Worm (Caenorhabditis elegans) whole organism, L4 larva: Measurements from ENCODE around the gene ncs-1.
A peak's percentile ranks its signal among the peaks of the same experiment; 100 is the strongest.

Source experiments
- D1046.2 ChIP-seq: fragments of 200-800 bp; sonication (Bioruptor generic); IDR thresholded peaks from 2 replicates; pipeline ENCODE4 v1.3.6; 2022; ENCODE audit warnings: missing genetic modification characterization, missing compliant biosample characterization
- F10B5.3 ChIP-seq: sonication (generic microtip); optimal IDR thresholded peaks from 2 replicates; lab custom pipeline; 2016; ENCODE audit warnings: mild to moderate bottlenecking, missing genetic modification characterization, missing compliant biosample characterization
- F26F4.8 ChIP-seq: fragments of 200-800 bp; sonication (Bioruptor generic); conservative IDR thresholded peaks from 2 replicates; pipeline ENCODE4 v1.3.6; 2022; ENCODE audit warnings: missing genetic modification characterization, missing compliant biosample characterization
- F37D6.2 ChIP-seq: sonication (generic microtip); optimal IDR thresholded peaks from 2 replicates; lab custom pipeline; 2016; ENCODE audit warnings: mild to moderate bottlenecking, missing genetic modification characterization, missing compliant biosample characterization
- F49E8.2 ChIP-seq: sonication (generic microtip); optimal IDR thresholded peaks from 2 replicates; lab custom pipeline; 2016; ENCODE audit warnings: missing compliant biosample characterization, mild to moderate bottlenecking, missing genetic modification characterization, borderline replicate concordance
- T20F7.1 ChIP-seq: fragments of 200-800 bp; sonication (Bioruptor generic); optimal IDR thresholded peaks from 2 replicates; lab custom pipeline; 2018; ENCODE audit warnings: mild to moderate bottlenecking, missing genetic modification characterization, missing compliant biosample characterization
- Y48G9A.11 ChIP-seq: fragments of 200-800 bp; sonication (Bioruptor generic); IDR thresholded peaks from 2 replicates; pipeline ENCODE4 v1.3.6; 2022; ENCODE audit warnings: missing genetic modification reagents, missing genetic modification characterization, missing compliant biosample characterization
- ama-1 ChIP-seq: fragments of 150-350 bp; optimal IDR thresholded peaks from 2 replicates; lab custom pipeline; 2014; ENCODE audit warnings: inconsistent platforms, mixed read lengths
- attf-4 ChIP-seq: sonication (generic microtip); optimal IDR thresholded peaks from 3 replicates; lab custom pipeline; 2017; ENCODE audit warnings: missing biosample characterization, missing genetic modification characterization
- ceh-44 ChIP-seq: fragments of 200-800 bp; sonication (Bioruptor generic); IDR thresholded peaks from 2 replicates; pipeline ENCODE4 v1.3.6; 2022; ENCODE audit warnings: missing genetic modification reagents, missing genetic modification characterization, missing compliant biosample characterization
- ceh-62 ChIP-seq: sonication (generic microtip); optimal IDR thresholded peaks from 2 replicates; lab custom pipeline; 2017; ENCODE audit warnings: missing biosample characterization, missing genetic modification characterization
- ceh-82 ChIP-seq: sonication (generic microtip); optimal IDR thresholded peaks from 2 replicates; lab custom pipeline; 2017; ENCODE audit warnings: missing biosample characterization, missing genetic modification characterization
- cey-2 ChIP-seq: sonication (generic microtip); optimal IDR thresholded peaks from 3 replicates; lab custom pipeline; 2017; ENCODE audit warnings: missing genetic modification characterization, mild to moderate bottlenecking, missing compliant biosample characterization, antibody characterized with exemption, borderline replicate concordance; ENCODE audit not compliant: insufficient read depth
- daf-12 ChIP-seq: fragments of 150-350 bp; optimal IDR thresholded peaks from 2 replicates; lab custom pipeline; 2014; ENCODE audit warnings: missing biosample characterization, missing genetic modification reagents, missing genetic modification characterization
- dmd-8 ChIP-seq: fragments of 200-800 bp; sonication (Bioruptor generic); IDR thresholded peaks from 2 replicates; pipeline ENCODE4 v1.3.6; 2022; ENCODE audit warnings: missing genetic modification characterization, missing compliant biosample characterization
- dpl-1 ChIP-seq: fragments of 150-350 bp; optimal IDR thresholded peaks from 2 replicates; lab custom pipeline; 2014; ENCODE audit warnings: missing biosample characterization, missing genetic modification reagents, missing genetic modification characterization
- dve-1 ChIP-seq: sonication (generic microtip); optimal IDR thresholded peaks from 2 replicates; lab custom pipeline; 2017; ENCODE audit warnings: antibody characterized with exemption, mild to moderate bottlenecking, missing genetic modification characterization, missing compliant biosample characterization; ENCODE audit not compliant: insufficient read depth
- egl-43 ChIP-seq: fragments of 200-800 bp; sonication (Bioruptor generic); IDR thresholded peaks from 2 replicates; pipeline ENCODE4 v1.3.6; 2022; ENCODE audit warnings: missing genetic modification reagents, missing genetic modification characterization, missing compliant biosample characterization
- fkh-10 ChIP-seq: fragments of 150-350 bp; optimal IDR thresholded peaks from 2 replicates; lab custom pipeline; 2014; ENCODE audit warnings: missing biosample characterization, missing genetic modification reagents, missing genetic modification characterization
- fos-1 ChIP-seq: fragments of 150-350 bp; optimal IDR thresholded peaks from 2 replicates; lab custom pipeline; 2014; ENCODE audit warnings: missing biosample characterization, missing genetic modification characterization
- jun-1 ChIP-seq: fragments of 150-350 bp; optimal IDR thresholded peaks from 2 replicates; lab custom pipeline; 2014; ENCODE audit warnings: missing biosample characterization, missing genetic modification reagents, missing genetic modification characterization
- lim-7 ChIP-seq: fragments of 200-800 bp; sonication (Bioruptor generic); IDR thresholded peaks from 2 replicates; pipeline ENCODE4 v1.3.6; 2022; ENCODE audit warnings: missing genetic modification characterization, missing compliant biosample characterization
- lin-38 ChIP-seq: fragments of 200-800 bp; sonication (Bioruptor generic); IDR thresholded peaks from 2 replicates; pipeline ENCODE4 v1.3.6; 2022; ENCODE audit warnings: missing genetic modification reagents, missing genetic modification characterization, missing compliant biosample characterization
- lir-3 ChIP-seq: sonication (generic microtip); optimal IDR thresholded peaks from 2 replicates; lab custom pipeline; 2016; ENCODE audit warnings: mild to moderate bottlenecking, missing genetic modification characterization, missing compliant biosample characterization
- madf-5 ChIP-seq, 2 experiments: fragments of 200-800 bp; sonication (Bioruptor generic); IDR thresholded peaks; 2 replicates each; pipeline ENCODE4 v1.3.6; 2022; ENCODE audit warnings: missing compliant biosample characterization in 2 of 2, missing genetic modification characterization in 2 of 2
- mdl-1 ChIP-seq, 2 experiments: fragments of 150-350 bp in 1 of 2; sonication (generic microtip) in 1 of 2; optimal IDR thresholded peaks; 2 replicates each; lab custom pipeline; 2014 to 2017; ENCODE audit warnings: missing biosample characterization in 2 of 2, missing genetic modification characterization in 2 of 2
- mdt-29 ChIP-seq: fragments of 200-800 bp; sonication (Bioruptor generic); IDR thresholded peaks from 2 replicates; pipeline ENCODE4 v1.3.6; 2022; ENCODE audit warnings: missing genetic modification reagents, missing genetic modification characterization, missing compliant biosample characterization
- mep-1 ChIP-seq: fragments of 150-350 bp; sonication (generic microtip); optimal IDR thresholded peaks from 3 replicates; lab custom pipeline; 2014; ENCODE audit warnings: missing biosample characterization, missing genetic modification characterization
- mes-2 ChIP-seq: sonication (generic microtip); optimal IDR thresholded peaks from 2 replicates; lab custom pipeline; 2016; ENCODE audit warnings: missing genotype, mild to moderate bottlenecking, missing genetic modification characterization, missing compliant biosample characterization; ENCODE audit not compliant: poor library complexity, severe bottlenecking
- mxl-3 ChIP-seq: fragments of 200-800 bp; sonication (Bioruptor generic); optimal IDR thresholded peaks from 2 replicates; lab custom pipeline; 2018; ENCODE audit warnings: mild to moderate bottlenecking, missing genetic modification characterization, missing compliant biosample characterization
- nhr-10 ChIP-seq: fragments of 150-350 bp; optimal IDR thresholded peaks from 2 replicates; lab custom pipeline; 2014; ENCODE audit warnings: missing biosample characterization, missing genetic modification characterization
- nhr-102 ChIP-seq: sonication (generic microtip); optimal IDR thresholded peaks from 2 replicates; lab custom pipeline; 2016; ENCODE audit warnings: mild to moderate bottlenecking, missing genetic modification characterization, moderate library complexity, missing compliant biosample characterization
- nhr-111 ChIP-seq: fragments of 200-800 bp; sonication (Bioruptor generic); optimal IDR thresholded peaks from 2 replicates; lab custom pipeline; 2018; ENCODE audit warnings: mild to moderate bottlenecking, missing genetic modification characterization, missing compliant biosample characterization
- nhr-237 ChIP-seq: sonication (generic microtip); optimal IDR thresholded peaks from 2 replicates; lab custom pipeline; 2017; ENCODE audit warnings: missing biosample characterization, missing genetic modification characterization
- nhr-41 ChIP-seq: fragments of 200-800 bp; sonication (Bioruptor generic); IDR thresholded peaks from 2 replicates; pipeline ENCODE4 v1.3.6; 2022; ENCODE audit warnings: missing genetic modification reagents, missing genetic modification characterization, missing compliant biosample characterization
- nhr-42 ChIP-seq: fragments of 200-800 bp; sonication (Bioruptor generic); IDR thresholded peaks from 2 replicates; pipeline ENCODE4 v1.3.6; 2022; ENCODE audit warnings: missing genetic modification characterization, missing compliant biosample characterization
- nhr-48 ChIP-seq: sonication (generic microtip); optimal IDR thresholded peaks from 2 replicates; lab custom pipeline; 2016; ENCODE audit warnings: mild to moderate bottlenecking, missing genetic modification characterization, missing compliant biosample characterization
- nhr-77 ChIP-seq: fragments of 150-350 bp; optimal IDR thresholded peaks from 2 replicates; lab custom pipeline; 2014; ENCODE audit warnings: missing biosample characterization, missing genetic modification characterization
- saeg-2 ChIP-seq: fragments of 200-800 bp; sonication (Bioruptor generic); IDR thresholded peaks from 2 replicates; pipeline ENCODE4 v1.3.6; 2022; ENCODE audit warnings: missing genetic modification reagents, missing genetic modification characterization, missing compliant biosample characterization
- sdz-12 ChIP-seq: fragments of 200-800 bp; sonication (Bioruptor generic); optimal IDR thresholded peaks from 2 replicates; lab custom pipeline; 2018; ENCODE audit warnings: mild to moderate bottlenecking, missing genetic modification characterization, missing compliant biosample characterization
- set-16 ChIP-seq: fragments of 200-800 bp; sonication (Bioruptor generic); IDR thresholded peaks from 2 replicates; pipeline ENCODE4 v1.3.6; 2022; ENCODE audit warnings: missing genetic modification reagents, missing genetic modification characterization, missing compliant biosample characterization
- skn-1 ChIP-seq: fragments of 150-350 bp; optimal IDR thresholded peaks from 2 replicates; lab custom pipeline; 2014; ENCODE audit warnings: missing biosample characterization, missing genetic modification characterization
- spr-1 ChIP-seq: sonication (generic microtip); optimal IDR thresholded peaks from 2 replicates; lab custom pipeline; 2016; ENCODE audit warnings: mild to moderate bottlenecking, missing genetic modification characterization, missing compliant biosample characterization
- spr-3 ChIP-seq: fragments of 200-800 bp; sonication (Bioruptor generic); optimal IDR thresholded peaks from 2 replicates; lab custom pipeline; 2018; ENCODE audit warnings: mild to moderate bottlenecking, missing genetic modification characterization, missing compliant biosample characterization
- unc-39 ChIP-seq: sonication (generic microtip); optimal IDR thresholded peaks from 2 replicates; lab custom pipeline; 2017; ENCODE audit warnings: missing biosample characterization, missing genetic modification characterization
- unc-62 ChIP-seq, 3 experiments: fragments of 150-350 bp in 1 of 3; sonication (generic microtip); optimal IDR thresholded peaks in 2 of 3; peaks in 1 of 3; 1 replicate in 1 of 3; 2 replicates in 2 of 3; lab custom pipeline; 2014 to 2017; ENCODE audit warnings: missing biosample characterization in 3 of 3, missing genetic modification characterization in 3 of 3, missing genetic modification reagents in 3 of 3, missing genotype in 1 of 3
- zfp-3 ChIP-seq: fragments of 200-800 bp; sonication (Bioruptor generic); conservative IDR thresholded peaks from 2 replicates; pipeline ENCODE4 v1.3.6; 2022; ENCODE audit warnings: missing genetic modification reagents, missing genetic modification characterization, missing compliant biosample characterization
- zip-11 ChIP-seq: fragments of 200-800 bp; sonication (Bioruptor generic); IDR thresholded peaks from 2 replicates; pipeline ENCODE4 v1.3.6; 2022; ENCODE audit warnings: missing genetic modification characterization, missing compliant biosample characterization
- zip-2 ChIP-seq: fragments of 150-350 bp; optimal IDR thresholded peaks from 2 replicates; lab custom pipeline; 2014; ENCODE audit warnings: missing biosample characterization, missing genetic modification characterization

The ncs-1 gene

DNA sequence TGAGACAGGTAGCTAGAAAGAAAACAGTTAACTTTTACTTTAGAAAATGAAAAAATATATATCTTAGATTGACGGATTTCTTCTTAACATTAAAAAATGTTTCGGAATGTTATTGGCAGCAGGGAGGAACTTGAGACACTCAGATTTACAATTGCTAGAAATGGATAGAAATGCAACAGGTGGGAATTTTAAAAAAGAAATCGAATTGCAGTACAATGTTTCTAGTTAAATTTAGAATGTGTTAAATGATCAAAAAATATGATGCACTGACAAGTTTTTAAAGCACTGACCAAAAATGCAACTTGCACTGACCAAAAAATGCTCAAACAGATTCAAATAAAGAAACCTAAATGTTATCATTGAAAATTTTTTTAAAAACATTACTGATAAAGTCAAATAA lies 36.9 kb downstream of the ncs-1 start:
- TF ChIP-seq nhr-237 (tag; lab: Kevin White, UChicago) (no peak), unc-62 (GFP tag; optimal IDR thresholded peaks at IDR 0.05 in 1 of 2; lab: Kevin White, UChicago) (peak in 1 of 2 experiments; percentile 91), unc-62 (tag; optimal IDR thresholded peaks at IDR 0.05; lab: Kevin White, UChicago) (no peak)

DNA sequence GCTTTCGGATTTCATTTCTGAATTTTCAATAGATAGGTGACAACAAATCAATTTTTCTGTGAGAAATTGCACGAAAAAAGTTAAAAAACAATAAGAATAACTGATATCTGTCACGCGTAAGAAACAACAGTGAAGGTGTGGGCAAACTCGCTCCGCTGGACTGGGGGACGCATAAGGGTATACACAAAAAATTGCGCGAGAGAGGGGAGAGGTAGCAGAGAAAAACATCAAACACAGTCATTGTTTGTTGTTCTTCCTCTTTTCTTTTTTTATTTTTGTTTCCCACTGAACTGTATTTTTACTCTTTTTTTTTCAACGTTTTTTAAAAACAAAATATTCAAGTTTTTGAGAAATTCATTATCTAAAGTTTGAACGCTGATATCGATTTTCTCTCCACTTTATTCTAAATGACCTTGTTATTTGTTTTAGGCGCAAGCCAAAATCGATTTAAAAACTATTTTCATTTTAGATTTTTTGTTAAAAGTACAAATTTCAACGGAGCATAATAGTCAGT lies 38.5 kb downstream of the ncs-1 start, which contains the start of the genes pifk-1 and tbc-11:
Gene pifk-1 (minus strand): TSS at position 17 of the 514 bp plus-strand sequence.
Gene tbc-11 (plus strand): TSS at position 464 of the 514 bp plus-strand sequence.
- TF ChIP-seq nhr-48 (tag; lab: Kevin White, UChicago) (no peak), dve-1 (tag; lab: Kevin White, UChicago) (peak; percentile 82), nhr-102 (tag; lab: Kevin White, UChicago) (no peak), D1046.2 (GFP tag; lab: Robert Waterston, UW) (no peak), F37D6.2 (no peak), unc-39 (tag; lab: Kevin White, UChicago) (no peak), jun-1 (tag; lab: Kevin White, UChicago) (no peak), T20F7.1 (no peak), unc-62 (GFP tag; optimal IDR thresholded peaks at IDR 0.05 in 1 of 2; lab: Kevin White, UChicago) (no peak), unc-62 (tag; optimal IDR thresholded peaks at IDR 0.05; lab: Kevin White, UChicago) (no peak), zip-11 (GFP tag; lab: Robert Waterston, UW) (no peak), mdt-29 (GFP tag; lab: Robert Waterston, UW) (no peak), mes-2 (tag; lab: Kevin White, UChicago) (peak; percentile 79), ceh-44 (GFP tag; lab: Robert Waterston, UW) (no peak), zip-2 (tag; lab: Kevin White, UChicago) (no peak), nhr-41 (GFP tag; lab: Robert Waterston, UW) (no peak), spr-3 (GFP tag; lab: Kevin White, UChicago) (no peak), mdl-1 (tag; optimal IDR thresholded peaks at IDR 0.05; lab: Kevin White, UChicago) (peak in 1 of 2 experiments; percentile 55), ceh-62 (tag; lab: Kevin White, UChicago) (no peak), ceh-82 (tag; lab: Kevin White, UChicago) (no peak), F49E8.2 (tag; lab: Kevin White, UChicago) (no peak), dpl-1 (GFP tag; lab: Kevin White, UChicago) (peak; percentile 40), fkh-10 (no peak), attf-4 (no peak), sdz-12 (GFP tag; lab: Kevin White, UChicago) (no peak), daf-12 (tag; lab: Kevin White, UChicago) (no peak), Y48G9A.11 (no peak), fos-1 (tag; lab: Kevin White, UChicago) (no peak), nhr-10 (no peak), mxl-3 (GFP tag; lab: Kevin White, UChicago) (peak; percentile 16), F26F4.8 (GFP tag; lab: Robert Waterston, UW) (no peak), lin-38 (GFP tag; lab: Robert Waterston, UW) (peak; percentile 80), nhr-77 (tag; lab: Kevin White, UChicago) (peak; percentile 46), F10B5.3 (tag; lab: Kevin White, UChicago) (no peak), nhr-111 (no peak), zfp-3 (no peak), set-16 (GFP tag; lab: Robert Waterston, UW) (no peak), lim-7 (no peak), cey-2 (tag; lab: Kevin White, UChicago) (no peak), saeg-2 (GFP tag; lab: Robert Waterston, UW) (no peak), nhr-42 (GFP tag; lab: Robert Waterston, UW) (no peak), ama-1 (lab: Kevin White, UChicago) (no peak), skn-1 (no peak), mep-1 (tag; lab: Kevin White, UChicago) (peak; percentile 80), egl-43 (GFP tag; lab: Robert Waterston, UW) (no peak), lir-3 (tag; lab: Kevin White, UChicago) (no peak), spr-1 (tag; lab: Kevin White, UChicago) (no peak), madf-5 (GFP tag; IDR thresholded peaks at IDR 0.05; lab: Robert Waterston, UW) (no peak), dmd-8 (GFP tag; lab: Robert Waterston, UW) (0 out of 2 replicates have a peak, but pooled peaks have one; percentile 25)
